Fruit fly (Drosophila melanogaster): Measurements from ENCODE around the gene CG34417.

CG34417 gene

DNA sequence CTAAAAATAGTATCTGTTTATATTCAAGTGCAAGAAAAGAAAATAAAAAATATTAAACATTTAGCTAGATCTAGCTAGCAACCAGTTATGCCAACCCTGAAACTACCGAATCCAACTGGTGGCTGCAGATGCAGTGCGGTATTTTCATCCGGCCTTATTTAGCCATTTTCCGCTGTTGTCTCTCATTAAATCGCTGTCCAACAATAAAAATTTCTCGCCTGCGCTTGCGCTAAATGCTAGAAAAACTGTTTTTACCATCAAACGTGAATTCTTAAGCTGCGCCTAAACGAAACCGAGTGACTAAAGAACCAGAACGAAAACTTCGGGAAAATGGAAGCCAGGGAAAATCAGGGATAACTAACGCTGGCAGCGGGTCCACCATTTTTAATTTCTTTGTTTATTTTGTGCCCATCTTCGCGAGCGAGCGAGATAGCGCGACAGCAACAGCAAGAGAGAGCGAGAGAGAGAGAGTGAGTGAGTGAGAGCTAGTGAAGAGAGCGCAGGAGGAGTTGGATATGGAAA lies 6.7 kb upstream of the CG34417 start, which contains the start of gene dx:
TSS of gene dx (plus strand) at position 164 of the 522 bp plus-strand sequence.
- TF ChIP-seq bab1 (GFP tag; optimal IDR thresholded peaks at IDR 0.05) (peak; percentile 35), CG5204 (GFP tag; optimal IDR thresholded peaks at IDR 0.05) (no peak), Mnt (GFP tag; optimal IDR thresholded peaks at IDR 0.05) (peak; percentile 26)

DNA sequence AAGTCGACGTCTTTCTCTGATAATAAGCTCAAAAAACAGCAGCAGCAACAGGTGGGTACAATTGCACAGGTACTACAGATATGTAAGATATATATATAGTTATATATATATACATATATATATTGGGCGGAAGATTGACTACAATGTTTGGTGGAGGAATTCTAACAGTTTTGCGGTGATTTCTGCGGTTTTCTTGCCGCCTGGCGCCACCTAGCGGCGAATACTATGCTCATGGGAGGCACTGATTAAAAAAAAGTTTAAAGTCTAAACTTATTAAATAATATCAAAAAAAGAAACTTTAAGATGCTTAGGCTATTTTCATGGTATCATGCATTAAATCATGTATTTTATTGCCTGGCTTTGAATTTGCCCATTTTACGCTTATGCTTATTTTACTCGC lies 706 bp downstream of the CG34417 start:
- TF ChIP-seq toe (GFP tag; optimal IDR thresholded peaks at IDR 0.05) = no peak
- TF ChIP-seq Mnt (GFP tag; optimal IDR thresholded peaks at IDR 0.05) = no peak
- TF ChIP-seq CG14711 (tag; optimal IDR thresholded peaks at IDR 0.05) = no peak
- no peak for TF ChIP-seq Crg-1 (GFP tag; optimal IDR thresholded peaks at IDR 0.05)
- no peak for TF ChIP-seq CG12768 (GFP tag; optimal IDR thresholded peaks at IDR 0.05)
- TF ChIP-seq kay (GFP tag; ENCODE audit: borderline replicate concordance) = no peak
- no peak for TF ChIP-seq pad (GFP tag; optimal IDR thresholded peaks at IDR 0.05)
- no peak for TF ChIP-seq cic (GFP tag; optimal IDR thresholded peaks at IDR 0.05)
- TF ChIP-seq CG5204 (GFP tag; optimal IDR thresholded peaks at IDR 0.05) = no peak
- no peak for TF ChIP-seq CG7045 (GFP tag; optimal IDR thresholded peaks at IDR 0.05)
- TF ChIP-seq CG11617 (GFP tag; optimal IDR thresholded peaks at IDR 0.05) = no peak
- no peak for TF ChIP-seq CG33017 (tag; optimal IDR thresholded peaks at IDR 0.05)
- TF ChIP-seq cnc (optimal IDR thresholded peaks at IDR 0.05) = no peak
- TF ChIP-seq tj (GFP tag; optimal IDR thresholded peaks at IDR 0.05) = no peak
- TF ChIP-seq bab1 (GFP tag; optimal IDR thresholded peaks at IDR 0.05) = no peak
- no peak for TF ChIP-seq Clk (GFP tag; optimal IDR thresholded peaks at IDR 0.05)
- TF ChIP-seq CG1620 (GFP tag; optimal IDR thresholded peaks at IDR 0.05) = no peak

DNA sequence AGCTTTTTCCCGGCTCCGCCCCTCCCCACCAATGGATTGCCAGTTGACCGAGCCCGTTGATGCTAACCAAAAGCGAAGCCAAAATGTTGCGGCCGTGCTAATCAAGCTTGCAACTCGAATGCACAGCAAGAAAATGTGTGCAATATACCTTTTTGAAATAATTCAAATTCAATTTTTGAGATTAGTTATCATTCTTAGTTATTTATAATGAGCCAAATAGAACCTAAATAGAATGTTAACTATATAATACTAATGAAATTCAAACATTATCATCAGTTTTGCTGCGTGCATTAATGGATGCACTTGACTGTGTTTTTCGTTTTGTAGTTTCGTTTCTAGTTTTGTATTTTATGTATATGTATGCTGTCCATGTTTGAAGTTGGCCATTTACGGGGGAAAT lies 1.8 kb downstream of the CG34417 start:
- TF ChIP-seq cnc (optimal IDR thresholded peaks at IDR 0.05) = no peak
- TF ChIP-seq bab1 (GFP tag; optimal IDR thresholded peaks at IDR 0.05) = peak; percentile 41

DNA sequence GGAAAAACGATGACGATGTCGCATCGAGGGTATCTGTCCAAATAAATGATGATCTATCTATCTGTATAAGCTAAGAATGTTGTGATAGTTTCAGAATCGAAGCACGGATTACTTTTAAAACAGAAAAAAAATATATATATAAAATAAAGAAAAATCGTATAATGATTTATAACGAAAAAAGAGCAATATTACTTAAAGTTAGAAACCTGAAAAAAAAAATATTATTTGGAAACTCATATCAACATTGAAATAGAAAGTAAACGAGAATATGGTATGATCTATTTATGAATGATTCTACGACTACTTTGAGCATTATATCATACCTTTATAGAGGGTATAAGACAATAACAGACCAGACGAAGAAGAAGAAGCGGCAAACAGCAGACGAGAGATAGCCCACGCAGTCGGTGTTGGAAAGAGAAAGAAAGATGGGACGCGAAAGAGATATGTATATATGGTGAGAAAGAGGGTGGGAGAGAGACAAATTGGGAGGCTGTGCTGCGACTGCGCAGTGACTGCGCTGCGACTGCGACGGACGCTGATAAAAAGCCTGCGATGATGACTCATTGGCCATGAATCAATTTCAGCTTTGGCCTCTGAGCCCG lies 3.1 kb downstream of the CG34417 start:
- TF ChIP-seq bab1 (GFP tag; optimal IDR thresholded peaks at IDR 0.05) (no peak), Hr96 (GFP tag; optimal IDR thresholded peaks at IDR 0.05) (no peak), Mnt (GFP tag; optimal IDR thresholded peaks at IDR 0.05) (no peak), Crg-1 (GFP tag; optimal IDR thresholded peaks at IDR 0.05) (no peak), CG1620 (GFP tag; optimal IDR thresholded peaks at IDR 0.05) (no peak), CG7101 (tag; optimal IDR thresholded peaks at IDR 0.05) (no peak), cic (GFP tag; optimal IDR thresholded peaks at IDR 0.05) (no peak), CG14711 (tag; optimal IDR thresholded peaks at IDR 0.05) (no peak), pad (GFP tag; optimal IDR thresholded peaks at IDR 0.05) (no peak), Clk (GFP tag; optimal IDR thresholded peaks at IDR 0.05) (no peak), tj (GFP tag; optimal IDR thresholded peaks at IDR 0.05) (no peak), CG5204 (GFP tag; optimal IDR thresholded peaks at IDR 0.05) (no peak), CG33017 (tag; optimal IDR thresholded peaks at IDR 0.05) (no peak)

DNA sequence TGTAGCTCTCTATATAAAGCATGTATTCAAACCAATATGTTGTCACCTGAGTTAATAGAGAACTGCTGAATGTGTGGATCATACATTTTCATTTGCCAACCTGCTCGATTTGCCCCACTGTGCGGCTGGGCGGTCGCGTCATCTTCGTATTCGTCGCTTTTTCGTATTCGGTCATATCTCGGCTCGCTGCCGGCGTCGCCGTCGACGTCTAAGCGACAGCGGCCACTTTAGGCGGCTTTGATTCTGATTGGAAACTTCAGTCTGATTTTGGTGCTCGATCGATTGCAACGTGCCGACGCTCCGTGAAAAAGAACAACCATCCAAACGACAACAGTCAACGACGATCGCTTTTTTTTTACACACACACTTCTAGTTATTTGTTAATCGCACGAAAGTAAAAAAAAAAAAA lies 5.3 kb downstream of the CG34417 start:
- TF ChIP-seq bab1 (GFP tag; optimal IDR thresholded peaks at IDR 0.05) (peak; percentile 41), Clk (GFP tag; optimal IDR thresholded peaks at IDR 0.05) (no peak), cic (GFP tag; optimal IDR thresholded peaks at IDR 0.05) (no peak), pad (GFP tag; optimal IDR thresholded peaks at IDR 0.05) (no peak), tj (GFP tag; optimal IDR thresholded peaks at IDR 0.05) (peak; percentile 49), kay (GFP tag; ENCODE audit: borderline replicate concordance) (no peak)

DNA sequence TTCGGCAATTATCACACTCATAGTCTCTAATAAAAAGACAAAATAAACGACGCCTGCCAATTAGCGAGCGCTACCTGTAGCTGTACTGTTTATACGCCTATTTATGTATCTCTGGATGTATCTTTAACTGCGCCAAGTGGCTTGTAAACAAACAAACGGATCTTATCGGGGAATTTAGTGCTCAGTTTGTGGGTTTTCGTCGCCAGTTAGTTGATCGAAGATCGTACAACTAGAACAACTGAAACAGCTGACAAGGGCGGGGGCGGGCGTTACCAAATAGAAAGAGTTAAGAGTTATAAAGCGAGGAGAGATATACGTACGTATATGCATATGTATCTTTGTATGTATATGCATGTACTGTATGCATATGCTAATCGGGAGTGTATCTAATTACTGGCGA lies 6.4 kb downstream of the CG34417 start:
- no peak for TF ChIP-seq CG33017 (tag; optimal IDR thresholded peaks at IDR 0.05)
- no peak for TF ChIP-seq tj (GFP tag; optimal IDR thresholded peaks at IDR 0.05)
- no peak for TF ChIP-seq ovo (GFP tag; optimal IDR thresholded peaks at IDR 0.05)
- peak; percentile 10 for TF ChIP-seq CG7101 (tag; optimal IDR thresholded peaks at IDR 0.05)
- TF ChIP-seq kay (GFP tag; ENCODE audit: borderline replicate concordance) = peak; percentile 19
- no peak for TF ChIP-seq CG14711 (tag; optimal IDR thresholded peaks at IDR 0.05)
- TF ChIP-seq cic (GFP tag; optimal IDR thresholded peaks at IDR 0.05) = peak; percentile 51
- no peak for TF ChIP-seq CG7045 (GFP tag; optimal IDR thresholded peaks at IDR 0.05)
- TF ChIP-seq Hr96 (GFP tag; optimal IDR thresholded peaks at IDR 0.05) = no peak
- no peak for TF ChIP-seq toe (GFP tag; optimal IDR thresholded peaks at IDR 0.05)
- no peak for TF ChIP-seq Clk (GFP tag; optimal IDR thresholded peaks at IDR 0.05)
- no peak for TF ChIP-seq bab1 (GFP tag; optimal IDR thresholded peaks at IDR 0.05)
- no peak for TF ChIP-seq CG11617 (GFP tag; optimal IDR thresholded peaks at IDR 0.05)
- no peak for TF ChIP-seq cnc (optimal IDR thresholded peaks at IDR 0.05)
- peak; percentile 36 for TF ChIP-seq Mnt (GFP tag; optimal IDR thresholded peaks at IDR 0.05)
- peak; percentile 12 for TF ChIP-seq CG1620 (GFP tag; optimal IDR thresholded peaks at IDR 0.05)
- TF ChIP-seq pad (GFP tag; optimal IDR thresholded peaks at IDR 0.05) = peak; percentile 2
- TF ChIP-seq CG5204 (GFP tag; optimal IDR thresholded peaks at IDR 0.05) = no peak
- no peak for TF ChIP-seq CG12768 (GFP tag; optimal IDR thresholded peaks at IDR 0.05)
- TF ChIP-seq Crg-1 (GFP tag; optimal IDR thresholded peaks at IDR 0.05) = no peak

Measured in whole organism, adult.